Fruit fly (Drosophila melanogaster): ENCODE results near the gene CG14624.

Gene CG14624

DNA sequence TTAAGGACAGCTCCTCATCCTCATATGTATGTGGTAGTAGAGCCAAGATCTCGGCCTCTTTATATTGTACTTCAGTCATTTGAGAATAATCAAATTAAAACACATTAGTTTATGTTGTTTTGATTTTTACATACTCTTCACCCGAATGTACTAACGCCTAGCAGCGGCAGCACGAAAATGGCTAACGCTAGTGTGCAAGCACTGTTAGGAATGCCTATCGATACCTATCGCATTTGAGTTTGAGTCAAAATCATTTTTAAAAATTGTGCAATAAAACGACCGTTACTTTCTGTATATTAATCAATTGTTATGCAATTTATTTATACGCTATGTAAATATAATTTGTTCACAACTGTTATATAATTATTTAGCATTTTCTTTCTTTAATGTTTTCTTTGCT is 8.5 kb downstream of the CG14624 start, which contains the start of gene CG11398 (continued):
- peak; percentile 80 for TF ChIP-seq knrl (GFP tag; IDR thresholded peaks at IDR 0.05; ENCODE audit: partially characterized antibody)
- peak; percentile 56; the same call in 1 of the 3 replicates for TF ChIP-seq hb (GFP tag; IDR thresholded peaks at IDR 0.05; ENCODE audit: partially characterized antibody)
- no peak for TF ChIP-seq Fer1 (GFP tag; optimal IDR thresholded peaks at IDR 0.05)
- TF ChIP-seq CG8924 (tag; optimal IDR thresholded peaks at IDR 0.05), result peak; percentile 10
- peak in 1 of 2 experiments; percentile 94 for TF ChIP-seq Pdp1 (GFP tag; optimal IDR thresholded peaks at IDR 0.05)
- TF ChIP-seq Ets97D (GFP tag; optimal IDR thresholded peaks at IDR 0.05), result peak; percentile 76
- TF ChIP-seq Ets65A (GFP tag), result no peak
- TF ChIP-seq Lhr (GFP tag; optimal IDR thresholded peaks at IDR 0.05), result peak; percentile 18
- peak; percentile 62; the same call in 2 of the 3 replicates for TF ChIP-seq CG14860 (GFP tag; IDR thresholded peaks at IDR 0.05; ENCODE audit: partially characterized antibody)
- TF ChIP-seq ssp (GFP tag; IDR thresholded peaks at IDR 0.05), result peak; percentile 82
- no peak for TF ChIP-seq CG13894 (tag; optimal IDR thresholded peaks at IDR 0.05)
- TF ChIP-seq CG1603 (tag; optimal IDR thresholded peaks at IDR 0.05), result peak; percentile 83
- peak; percentile 74 for TF ChIP-seq CG17186 (GFP tag; optimal IDR thresholded peaks at IDR 0.05)
- TF ChIP-seq CG4617 (GFP tag; optimal IDR thresholded peaks at IDR 0.05; ENCODE audit: borderline replicate concordance), result peak; percentile 71
- TF ChIP-seq CG6813 (GFP tag; optimal IDR thresholded peaks at IDR 0.05), result no peak
- peak; percentile 21; the same call in 1 of the 2 replicates for TF ChIP-seq slbo (GFP tag; IDR thresholded peaks at IDR 0.05)
- TF ChIP-seq CG17802 (tag; optimal IDR thresholded peaks at IDR 0.05), result peak; percentile 50
- TF ChIP-seq otp (GFP tag; IDR thresholded peaks at IDR 0.05), result no peak
- TF ChIP-seq nerfin-1 (tag; optimal IDR thresholded peaks at IDR 0.05), result no peak
- no peak for TF ChIP-seq CG10462 (GFP tag; optimal IDR thresholded peaks at IDR 0.05)
- peak; percentile 65; the same call in 2 of the 3 replicates for TF ChIP-seq zen2 (GFP tag; IDR thresholded peaks at IDR 0.05; ENCODE audit: partially characterized antibody)
- TF ChIP-seq her (GFP tag; optimal IDR thresholded peaks at IDR 0.05), result peak; percentile 18
- peak; percentile 67; the same call in 1 of the 2 replicates for TF ChIP-seq ato (GFP tag; IDR thresholded peaks at IDR 0.05; ENCODE audit: partially characterized antibody)
- peak; percentile 73 for TF ChIP-seq CG34224 (GFP tag; IDR thresholded peaks at IDR 0.05; ENCODE audit: partially characterized antibody)
- no peak for TF ChIP-seq lov (optimal IDR thresholded peaks at IDR 0.05)
- TF ChIP-seq lov (GFP tag; IDR thresholded peaks at IDR 0.05), result no peak
- TF ChIP-seq Doc3 (GFP tag; IDR thresholded peaks at IDR 0.05; ENCODE audit: partially characterized antibody), result peak; percentile 55; the same call in 2 of the 3 replicates
- no peak for TF ChIP-seq salm (tag; optimal IDR thresholded peaks at IDR 0.05)

dm6 chrX:1216681-1217080 is 10.1 kb downstream of the CG14624 start:
- TF ChIP-seq kni (GFP tag; optimal IDR thresholded peaks at IDR 0.05) (no peak), CG18262 (tag; optimal IDR thresholded peaks at IDR 0.05) (peak; percentile 7), Ets97D (GFP tag; optimal IDR thresholded peaks at IDR 0.05) (peak; percentile 38), Elba2 (GFP tag; optimal IDR thresholded peaks at IDR 0.05) (peak; percentile 80), Oli (tag; optimal IDR thresholded peaks at IDR 0.05) (no peak), CG3726 (GFP tag; IDR thresholded peaks at IDR 0.05) (no peak), Drgx (GFP tag; IDR thresholded peaks at IDR 0.05) (peak; percentile 20; the same call in 1 of the 2 replicates), gfzf (GFP tag; optimal IDR thresholded peaks at IDR 0.05) (peak; percentile 39), CG10959 (GFP tag; IDR thresholded peaks at IDR 0.05) (no peak), stwl (tag; optimal IDR thresholded peaks at IDR 0.05) (peak; percentile 87)

- TF ChIP-seq Dad (GFP tag; optimal IDR thresholded peaks at IDR 0.05), result no peak
- peak; percentile 48 for TF ChIP-seq zen (tag; optimal IDR thresholded peaks at IDR 0.05)
- peak; percentile 63 for TF ChIP-seq Med (GFP tag)
- no peak for TF ChIP-seq Oli (tag; optimal IDR thresholded peaks at IDR 0.05)
- TF ChIP-seq CG18764 (GFP tag; optimal IDR thresholded peaks at IDR 0.05), result no peak
Observed at dm6 chrX:1225859-1226258, 19.3 kb downstream of the CG14624 start.
